Fruit fly (Drosophila melanogaster) whole organism, embryonic: ENCODE data around the gene CG15024.

Experiments
- Aef1 ChIP-seq: fragments of 200-800 bp; sonication (Bioruptor generic); IDR thresholded peaks from 3 replicates; pipeline ENCODE4 v1.3.6; 2022; ENCODE audit warnings: missing biosample characterization, missing genetic modification characterization
- CG1024 ChIP-seq: fragments of 200-800 bp; sonication (Bioruptor generic); IDR thresholded peaks from 2 replicates; pipeline ENCODE4 v1.3.6; 2022; ENCODE audit warnings: missing biosample characterization, missing genetic modification characterization
- CG11695 ChIP-seq: fragments of 200-800 bp; sonication (Bioruptor generic); IDR thresholded peaks from 3 replicates; pipeline ENCODE4 v1.3.6; 2022; ENCODE audit warnings: missing biosample characterization, missing genetic modification characterization
- CG11696 ChIP-seq: fragments of 200-800 bp; sonication (Bioruptor generic); IDR thresholded peaks from 2 replicates; pipeline ENCODE4 v1.3.6; 2022; ENCODE audit warnings: missing biosample characterization, missing genetic modification characterization
- CG12236 ChIP-seq: fragments of 200-800 bp; sonication (Bioruptor generic); optimal IDR thresholded peaks from 2 replicates; lab custom pipeline; 2016; ENCODE audit warnings: missing biosample characterization, missing genetic modification characterization
- CG12391 ChIP-seq: fragments of 200-800 bp; sonication (Bioruptor generic); optimal IDR thresholded peaks from 3 replicates; lab custom pipeline; 2018; ENCODE audit warnings: missing biosample characterization, mild to moderate bottlenecking, missing genetic modification characterization, moderate library complexity
- CG15011 ChIP-seq: fragments of 200-800 bp; sonication (Bioruptor generic); optimal IDR thresholded peaks from 3 replicates; lab custom pipeline; 2018; ENCODE audit warnings: missing biosample characterization, mild to moderate bottlenecking, missing genetic modification characterization
- CG15073 ChIP-seq: fragments of 200-800 bp; sonication (Bioruptor generic); optimal IDR thresholded peaks from 2 replicates; lab custom pipeline; 2016; ENCODE audit warnings: missing biosample characterization, missing genetic modification characterization
- CG15696 ChIP-seq: fragments of 200-800 bp; sonication (Bioruptor generic); optimal IDR thresholded peaks from 2 replicates; lab custom pipeline; 2019; ENCODE audit warnings: missing biosample characterization, mild to moderate bottlenecking, missing genetic modification characterization, moderate library complexity
- CG18619 ChIP-seq: fragments of 200-800 bp; sonication (Bioruptor generic); optimal IDR thresholded peaks from 3 replicates; lab custom pipeline; 2017; ENCODE audit warnings: missing biosample characterization, mild to moderate bottlenecking, missing genetic modification characterization
- CG30403 ChIP-seq: fragments of 200-800 bp; sonication (Bioruptor generic); optimal IDR thresholded peaks from 3 replicates; lab custom pipeline; 2016; ENCODE audit warnings: missing biosample characterization, missing genetic modification characterization
- CG31224 ChIP-seq: fragments of 200-800 bp; sonication (Bioruptor generic); IDR thresholded peaks from 2 replicates; pipeline ENCODE4 v1.3.6; 2022; ENCODE audit warnings: missing biosample characterization, missing genetic modification characterization
- CG3281 ChIP-seq: fragments of 200-800 bp; sonication (Bioruptor generic); optimal IDR thresholded peaks from 3 replicates; lab custom pipeline; 2017; ENCODE audit warnings: missing biosample characterization, mild to moderate bottlenecking, missing genetic modification characterization
- CG6765 ChIP-seq: fragments of 200-800 bp; sonication (Bioruptor generic); optimal IDR thresholded peaks from 3 replicates; lab custom pipeline; 2017; ENCODE audit warnings: missing biosample characterization, mild to moderate bottlenecking, missing genetic modification characterization
- CG7556 ChIP-seq: fragments of 200-800 bp; sonication (Bioruptor generic); optimal IDR thresholded peaks from 2 replicates; lab custom pipeline; 2017; ENCODE audit warnings: missing biosample characterization, mild to moderate bottlenecking, missing genetic modification characterization
- CG8281 ChIP-seq: fragments of 200-800 bp; sonication (Bioruptor generic); optimal IDR thresholded peaks from 2 replicates; lab custom pipeline; 2018; ENCODE audit warnings: missing biosample characterization, mild to moderate bottlenecking, missing genetic modification characterization, moderate library complexity
- CG9797 ChIP-seq: fragments of 200-800 bp; sonication (Bioruptor generic); optimal IDR thresholded peaks from 3 replicates; lab custom pipeline; 2018; ENCODE audit warnings: missing biosample characterization, mild to moderate bottlenecking, missing genetic modification characterization
- D19A ChIP-seq: fragments of 200-800 bp; optimal IDR thresholded peaks from 3 replicates; lab custom pipeline; 2019; ENCODE audit warnings: missing biosample characterization, mild to moderate bottlenecking, missing genetic modification characterization, moderate library complexity
- Dref ChIP-seq: fragments of 200-800 bp; sonication (Bioruptor generic); IDR thresholded peaks from 2 replicates; pipeline ENCODE4 v1.3.6; 2022; ENCODE audit warnings: missing biosample characterization, missing genetic modification characterization
- E2f1 ChIP-seq: fragments of 200-800 bp; sonication (Bioruptor generic); IDR thresholded peaks from 2 replicates; pipeline ENCODE4 v1.3.6; 2022; ENCODE audit warnings: missing biosample characterization, missing genetic modification characterization
- Elba2 ChIP-seq: fragments of 200-800 bp; sonication (Bioruptor generic); optimal IDR thresholded peaks from 3 replicates; lab custom pipeline; 2016; ENCODE audit warnings: missing biosample characterization, missing genetic modification characterization
- Hr39 ChIP-seq: fragments of >200 bp; optimal IDR thresholded peaks from 2 replicates; lab custom pipeline; 2017
- Med ChIP-seq: fragments of 200-800 bp; sonication (Bioruptor generic); peaks from one replicate; lab custom pipeline; 2016; ENCODE audit warnings: missing biosample characterization, missing genetic modification characterization, mild to moderate bottlenecking, inconsistent platforms, moderate library complexity
- Optix ChIP-seq: fragments of 200-800 bp; sonication (Bioruptor generic); IDR thresholded peaks from 3 replicates; pipeline ENCODE4 v1.3.6; 2022; ENCODE audit warnings: missing biosample characterization, missing genetic modification characterization
- Scr ChIP-seq: fragments of 200-800 bp; sonication (Bioruptor generic); IDR thresholded peaks from 2 replicates; pipeline ENCODE4 v1.3.6; 2022; ENCODE audit warnings: missing biosample characterization, missing genetic modification characterization; ENCODE audit not compliant: partially characterized antibody
- Spps ChIP-seq: fragments of 200-800 bp; sonication (Bioruptor generic); optimal IDR thresholded peaks from 2 replicates; lab custom pipeline; 2018; ENCODE audit warnings: missing biosample characterization, mild to moderate bottlenecking, missing genetic modification characterization
- abd-A ChIP-seq: fragments of 200-800 bp; sonication (Bioruptor generic); optimal IDR thresholded peaks from 3 replicates; lab custom pipeline; 2019; ENCODE audit warnings: missing biosample characterization, mild to moderate bottlenecking, missing genetic modification characterization, moderate library complexity
- ara ChIP-seq: fragments of 200-800 bp; sonication (Bioruptor generic); IDR thresholded peaks from 2 replicates; pipeline ENCODE4 v1.3.6; 2022; ENCODE audit warnings: missing biosample characterization, missing genetic modification characterization
- ash1 ChIP-seq: fragments of 200-800 bp; sonication (Bioruptor generic); optimal IDR thresholded peaks from 2 replicates; lab custom pipeline; 2018; ENCODE audit warnings: missing biosample characterization, mild to moderate bottlenecking, missing genetic modification characterization
- bcd ChIP-seq: fragments of 200-800 bp; sonication (Bioruptor generic); optimal IDR thresholded peaks from 2 replicates; lab custom pipeline; 2017; ENCODE audit warnings: missing biosample characterization, mild to moderate bottlenecking, missing genetic modification characterization
- caup ChIP-seq: fragments of 200-800 bp; sonication (Bioruptor generic); optimal IDR thresholded peaks from 3 replicates; lab custom pipeline; 2017; ENCODE audit warnings: missing biosample characterization, mild to moderate bottlenecking, missing genetic modification characterization, moderate library complexity; ENCODE audit not compliant: severe bottlenecking
- cg ChIP-seq: fragments of 200-800 bp; sonication (Bioruptor generic); optimal IDR thresholded peaks from 3 replicates; lab custom pipeline; 2019; ENCODE audit warnings: missing biosample characterization, mild to moderate bottlenecking, missing genetic modification characterization, moderate library complexity
- chm ChIP-seq: fragments of 200-800 bp; sonication (Bioruptor generic); IDR thresholded peaks from 2 replicates; pipeline ENCODE4 v1.3.6; 2022; ENCODE audit warnings: missing biosample characterization, missing genetic modification characterization
- ci ChIP-seq: fragments of 200-800 bp; sonication (Bioruptor generic); IDR thresholded peaks from 3 replicates; pipeline ENCODE4 v1.3.6; 2022; ENCODE audit warnings: missing biosample characterization, missing genetic modification characterization
- corto ChIP-seq: fragments of 200-800 bp; sonication (Bioruptor generic); optimal IDR thresholded peaks from 2 replicates; lab custom pipeline; 2016; ENCODE audit warnings: missing biosample characterization, mild to moderate bottlenecking, missing genetic modification characterization, moderate library complexity
- crol ChIP-seq: fragments of 200-800 bp; sonication (Bioruptor generic); IDR thresholded peaks from 2 replicates; pipeline ENCODE4 v1.3.6; 2022; ENCODE audit warnings: missing biosample characterization, missing genetic modification characterization
- eve ChIP-seq, 2 experiments: fragments of >200 bp; optimal IDR thresholded peaks; 2 replicates each; lab custom pipeline; 2017; ENCODE audit warnings: missing biosample characterization in 2 of 2, missing genetic modification characterization in 2 of 2
- ewg ChIP-seq: fragments of 200-800 bp; sonication (Bioruptor generic); optimal IDR thresholded peaks from 3 replicates; lab custom pipeline; 2017; ENCODE audit warnings: mild to moderate bottlenecking, missing biosample characterization, missing genetic modification reagents, missing genetic modification characterization
- jigr1 ChIP-seq: fragments of 200-800 bp; sonication (Bioruptor generic); IDR thresholded peaks from 3 replicates; pipeline ENCODE4 v1.3.6; 2022; ENCODE audit warnings: missing biosample characterization, missing genetic modification characterization
- kah ChIP-seq: fragments of 200-800 bp; sonication (Bioruptor generic); optimal IDR thresholded peaks from 2 replicates; lab custom pipeline; 2018; ENCODE audit warnings: missing biosample characterization, mild to moderate bottlenecking, missing genetic modification characterization
- mld ChIP-seq: fragments of 200-800 bp; sonication (Bioruptor generic); IDR thresholded peaks from 3 replicates; pipeline ENCODE4 v1.3.6; 2022; ENCODE audit warnings: missing biosample characterization, missing genetic modification characterization; ENCODE audit not compliant: partially characterized antibody
- nom ChIP-seq: fragments of 200-800 bp; sonication (Bioruptor generic); optimal IDR thresholded peaks from 2 replicates; lab custom pipeline; 2017; ENCODE audit warnings: missing biosample characterization, missing genetic modification characterization, mild to moderate bottlenecking, moderate library complexity, missing genetic modification reagents
- pb ChIP-seq: fragments of 200-800 bp; sonication (Bioruptor generic); optimal IDR thresholded peaks from 3 replicates; lab custom pipeline; 2016; ENCODE audit warnings: missing biosample characterization, missing genetic modification characterization
- pros ChIP-seq: fragments of 200-800 bp; sonication (Bioruptor generic); optimal IDR thresholded peaks from 3 replicates; lab custom pipeline; 2019; ENCODE audit warnings: missing biosample characterization, mild to moderate bottlenecking, missing genetic modification characterization, moderate library complexity
- rib ChIP-seq: fragments of 200-800 bp; sonication (Bioruptor generic); IDR thresholded peaks from 2 replicates; pipeline ENCODE4 v1.3.6; 2022; ENCODE audit warnings: missing biosample characterization, missing genetic modification characterization
- sim ChIP-seq: fragments of 200-800 bp; sonication (Bioruptor generic); IDR thresholded peaks from 2 replicates; pipeline ENCODE4 v1.3.6; 2022; ENCODE audit warnings: missing biosample characterization, missing genetic modification characterization
- sqz ChIP-seq: fragments of 200-800 bp; sonication (Bioruptor generic); optimal IDR thresholded peaks from 3 replicates; lab custom pipeline; 2018; ENCODE audit warnings: missing biosample characterization, mild to moderate bottlenecking, missing genetic modification characterization
- sr ChIP-seq: fragments of 200-800 bp; sonication (Bioruptor generic); IDR thresholded peaks from 3 replicates; pipeline ENCODE4 v1.3.6; 2022; ENCODE audit warnings: missing biosample characterization, missing genetic modification characterization
- toy ChIP-seq: fragments of 200-800 bp; sonication (Bioruptor generic); IDR thresholded peaks from 2 replicates; pipeline ENCODE4 v1.3.6; 2022; ENCODE audit warnings: missing biosample characterization, missing genetic modification characterization
- usp ChIP-seq: fragments of >200 bp; optimal IDR thresholded peaks from 2 replicates; lab custom pipeline; 2017; ENCODE audit warnings: missing biosample characterization, missing genetic modification characterization
- vfl ChIP-seq: fragments of 200-800 bp; sonication (Bioruptor generic); optimal IDR thresholded peaks from 2 replicates; lab custom pipeline; 2016; ENCODE audit warnings: missing biosample characterization, missing genetic modification characterization

Gene CG15024

DNA sequence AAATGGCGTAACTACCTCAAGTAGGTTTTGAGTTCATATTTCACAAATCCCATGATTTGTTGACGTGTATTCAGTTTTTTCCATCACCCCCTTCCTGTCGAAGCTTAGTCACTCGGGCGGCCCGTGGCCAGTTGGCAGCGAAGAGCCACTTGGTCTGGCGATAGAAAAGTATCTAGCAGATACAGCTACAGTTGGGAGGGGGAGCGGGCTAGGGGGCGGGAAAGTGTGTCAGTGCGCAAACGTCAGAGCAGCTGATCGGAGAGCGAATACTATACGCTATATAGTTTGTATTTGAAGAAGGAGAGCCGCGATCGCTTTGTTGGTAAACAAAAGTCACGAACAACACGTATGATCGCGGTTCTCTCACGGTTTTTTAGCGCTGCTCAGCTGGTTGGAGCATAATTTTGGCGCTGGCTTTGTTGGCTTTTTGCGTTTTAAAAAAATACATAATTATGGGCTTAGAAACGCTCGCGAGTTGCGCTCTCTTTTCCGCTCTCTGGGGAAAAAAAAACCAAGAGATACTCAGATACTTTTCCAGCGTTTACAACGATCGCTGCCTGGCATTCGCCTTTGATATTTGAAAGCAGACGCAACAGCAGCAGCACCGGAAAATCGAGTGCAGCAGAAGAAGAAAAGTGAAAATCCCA, 49.7 kb downstream of the CG15024 start (continued):
- TF ChIP-seq CG12391 (tag; lab: Kevin White, UChicago) (no peak), kah (GFP tag; lab: Kevin White, UChicago) (no peak), caup (GFP tag; lab: Kevin White, UChicago) (no peak), CG15073 (GFP tag; lab: Kevin White, UChicago) (no peak), sqz (GFP tag; lab: Kevin White, UChicago) (peak; percentile 35), Dref (GFP tag; lab: Robert Waterston, UW) (no peak), E2f1 (GFP tag; lab: Robert Waterston, UW) (0 out of 2 replicates have a peak, but pooled peaks have one; percentile 31), pb (GFP tag; lab: Kevin White, UChicago) (no peak), mld (GFP tag; lab: Robert Waterston, UW) (no peak), CG7556 (GFP tag; lab: Kevin White, UChicago) (no peak), CG8281 (tag; lab: Kevin White, UChicago) (no peak), cg (GFP tag; lab: Kevin White, UChicago) (no peak), CG1024 (GFP tag; lab: Robert Waterston, UW) (no peak), corto (GFP tag; lab: Kevin White, UChicago) (no peak), chm (GFP tag; lab: Robert Waterston, UW) (peak; percentile 42; the same call in 1 of the 2 replicates), CG11696 (GFP tag; lab: Robert Waterston, UW) (no peak), jigr1 (GFP tag; lab: Robert Waterston, UW) (no peak), toy (no peak), ash1 (GFP tag; lab: Kevin White, UChicago) (peak; percentile 14), abd-A (tag; lab: Kevin White, UChicago) (peak; percentile 63), Hr39 (lab: Kevin White, UChicago) (no peak), CG11695 (GFP tag; lab: Robert Waterston, UW) (no peak), vfl (GFP tag; lab: Kevin White, UChicago) (no peak), ewg (GFP tag; lab: Kevin White, UChicago) (no peak), rib (GFP tag; lab: Robert Waterston, UW) (peak; percentile 82), pros (no peak), Med (peak; percentile 95), CG9797 (no peak), Elba2 (GFP tag; lab: Kevin White, UChicago) (no peak), usp (GFP tag; lab: Kevin White, UChicago) (no peak), ci (GFP tag; lab: Robert Waterston, UW) (peak; percentile 56; the same call in 1 of the 3 replicates), CG6765 (GFP tag; lab: Kevin White, UChicago) (no peak), bcd (GFP tag; lab: Kevin White, UChicago) (no peak), ara (GFP tag; lab: Robert Waterston, UW) (no peak), Aef1 (GFP tag; lab: Robert Waterston, UW) (no peak), CG15011 (GFP tag; lab: Kevin White, UChicago) (no peak), CG12236 (no peak), eve (GFP tag; optimal IDR thresholded peaks at IDR 0.05; lab: Kevin White, UChicago) (no peak), nom (no peak), Spps (tag; lab: Kevin White, UChicago) (no peak), CG15696 (tag; lab: Kevin White, UChicago) (no peak), crol (GFP tag; lab: Robert Waterston, UW) (peak; percentile 98), CG18619 (GFP tag; lab: Kevin White, UChicago) (no peak), D19A (tag; lab: Kevin White, UChicago) (no peak), CG30403 (GFP tag; lab: Kevin White, UChicago) (no peak), CG31224 (no peak), Scr (GFP tag; lab: Robert Waterston, UW) (no peak), sr (GFP tag; lab: Robert Waterston, UW) (no peak), CG3281 (GFP tag; lab: Kevin White, UChicago) (no peak), sim (GFP tag; lab: Robert Waterston, UW) (no peak), Optix (GFP tag; lab: Robert Waterston, UW) (no peak)
